Worm (Caenorhabditis elegans) whole organism, midembryonic: Measurements from ENCODE around the gene cisd-3.2.

Experiments used
- T22C8.4 ChIP-seq: fragments of 200-800 bp; sonication (Bioruptor generic); IDR thresholded peaks from 2 replicates; pipeline ENCODE4 v1.3.6; 2022; ENCODE audit warnings: missing genetic modification characterization, missing compliant biosample characterization
- klf-2 ChIP-seq: fragments of 200-800 bp; sonication (Bioruptor generic); conservative IDR thresholded peaks from 2 replicates; pipeline ENCODE4 v1.3.6; 2022; ENCODE audit warnings: missing genetic modification reagents, missing genetic modification characterization, missing compliant biosample characterization

ce11 chrIII:1543406-1544011 lies 3.2 kb downstream of the cisd-3.2 start:
- no peak for TF ChIP-seq klf-2 (GFP tag; lab: Robert Waterston, UW)
- peak; percentile 51; the same call in 1 of the 2 replicates for TF ChIP-seq T22C8.4
